ENCODE assay signal across 1 worm cellular context in genomic region chrX:16998003-16998402, ce11.
A peak's percentile ranks its signal among the peaks of the same experiment; 100 is the strongest.
TF ChIP-seq lines count a peak whose summit lies in the region.

No protein-coding gene starts in this region.

TF ChIP-seq in whole organism, L1 larva, 84 proteins besides CTCF, POLR2A, EP300 and RAD21 (continued from another document):
- TF ChIP-seq ceh-63 (GFP tag; optimal IDR thresholded peaks at IDR 0.05; lab: Kevin White, UChicago) (no peak), unc-62 (GFP tag; optimal IDR thresholded peaks at IDR 0.05; lab: Kevin White, UChicago) (no peak), F16B12.6 (tag; optimal IDR thresholded peaks at IDR 0.05; lab: Kevin White, UChicago) (no peak), grh-1 (GFP tag; IDR thresholded peaks at IDR 0.05; lab: Robert Waterston, UW) (peak; percentile 47; the same call in 1 of the 2 replicates), nhr-11 (tag; optimal IDR thresholded peaks at IDR 0.05; lab: Kevin White, UChicago) (no peak), nhr-20 (tag; optimal IDR thresholded peaks at IDR 0.05; lab: Kevin White, UChicago) (peak; percentile 55), dpl-1 (GFP tag; optimal IDR thresholded peaks at IDR 0.05; lab: Kevin White, UChicago) (peak; percentile 10 to 46 (median 41)), ceh-82 (tag; optimal IDR thresholded peaks at IDR 0.05; lab: Kevin White, UChicago) (no peak), lin-35 (GFP tag; optimal IDR thresholded peaks at IDR 0.05; lab: Kevin White, UChicago) (peak in 1 of 2 experiments; percentile 63), blmp-1 (tag; optimal IDR thresholded peaks at IDR 0.05; lab: Kevin White, UChicago) (peak; percentile 30), nhr-85 (tag; lab: Kevin White, UChicago) (peak; percentile 95), elt-3 (tag; optimal IDR thresholded peaks at IDR 0.05; lab: Kevin White, UChicago) (peak in 1 of 6 experiments; percentile 17), snu-23 (GFP tag; optimal IDR thresholded peaks at IDR 0.05; lab: Kevin White, UChicago) (peak; percentile 40), elt-2 (tag; optimal IDR thresholded peaks at IDR 0.05; lab: Kevin White, UChicago) (no peak), egl-13 (tag; optimal IDR thresholded peaks at IDR 0.05; lab: Kevin White, UChicago) (no peak), jun-1 (tag; optimal IDR thresholded peaks at IDR 0.05; lab: Kevin White, UChicago) (no peak), lin-14 (GFP tag; optimal IDR thresholded peaks at IDR 0.05; lab: Kevin White, UChicago) (peak; percentile 73), ama-1 (optimal IDR thresholded peaks at IDR 0.05; lab: Kevin White, UChicago) (no peak)
